Fruit fly (Drosophila melanogaster) whole organism, embryonic: Measurements from ENCODE around the gene CG14636.
A peak's percentile ranks its signal among the peaks of the same experiment; 100 is the strongest.

Experiments
- Antp ChIP-seq: fragments of 200-800 bp; sonication (Bioruptor generic); optimal IDR thresholded peaks from 3 replicates; lab custom pipeline; 2016; ENCODE audit warnings: missing biosample characterization, missing genetic modification characterization
- Bteb2 ChIP-seq: fragments of 200-800 bp; sonication (Bioruptor generic); optimal IDR thresholded peaks from 2 replicates; lab custom pipeline; 2016; ENCODE audit warnings: missing biosample characterization, missing genetic modification characterization
- CG10267 ChIP-seq: fragments of 200-800 bp; sonication (Bioruptor generic); optimal IDR thresholded peaks from 2 replicates; lab custom pipeline; 2018; ENCODE audit warnings: missing biosample characterization, mild to moderate bottlenecking, missing genetic modification characterization, moderate library complexity
- CG10431 ChIP-seq: fragments of 200-800 bp; sonication (Bioruptor generic); optimal IDR thresholded peaks from 3 replicates; lab custom pipeline; 2018; ENCODE audit warnings: missing biosample characterization, mild to moderate bottlenecking, missing genetic modification characterization
- CG10565 ChIP-seq: fragments of 200-800 bp; sonication (Bioruptor generic); optimal IDR thresholded peaks from 3 replicates; lab custom pipeline; 2016; ENCODE audit warnings: missing biosample characterization, mild to moderate bottlenecking, missing genetic modification characterization
- CG10979 ChIP-seq: fragments of 200-800 bp; sonication (Bioruptor generic); optimal IDR thresholded peaks from 2 replicates; lab custom pipeline; 2018; ENCODE audit warnings: missing biosample characterization, mild to moderate bottlenecking, missing genetic modification characterization, moderate library complexity
- CG12071 ChIP-seq: fragments of 200-800 bp; sonication (Bioruptor generic); optimal IDR thresholded peaks from 3 replicates; lab custom pipeline; 2018; ENCODE audit warnings: missing biosample characterization, mild to moderate bottlenecking, missing genetic modification characterization
- CG13296 ChIP-seq: fragments of 200-800 bp; sonication (Bioruptor generic); optimal IDR thresholded peaks from 3 replicates; lab custom pipeline; 2018; ENCODE audit warnings: missing biosample characterization, mild to moderate bottlenecking, missing genetic modification characterization
- CG14014 ChIP-seq: fragments of 200-800 bp; sonication (Bioruptor generic); IDR thresholded peaks from 2 replicates; pipeline ENCODE4 v1.3.6; 2022; ENCODE audit warnings: missing biosample characterization, missing genetic modification characterization
- CG15073 ChIP-seq: fragments of 200-800 bp; sonication (Bioruptor generic); optimal IDR thresholded peaks from 2 replicates; lab custom pipeline; 2016; ENCODE audit warnings: missing biosample characterization, missing genetic modification characterization
- CG17328 ChIP-seq: fragments of 200-800 bp; sonication (Bioruptor generic); IDR thresholded peaks from 2 replicates; pipeline ENCODE4 v1.3.6; 2022; ENCODE audit warnings: missing biosample characterization, missing genetic modification characterization
- CG2875 ChIP-seq: fragments of 200-800 bp; sonication (Bioruptor generic); optimal IDR thresholded peaks from 2 replicates; lab custom pipeline; 2017; ENCODE audit warnings: missing biosample characterization, mild to moderate bottlenecking, missing genetic modification characterization, missing genetic modification reagents
- CG3163 ChIP-seq: fragments of 200-800 bp; sonication (Bioruptor generic); optimal IDR thresholded peaks from 3 replicates; lab custom pipeline; 2016; ENCODE audit warnings: missing biosample characterization, missing genetic modification characterization
- CG32532 ChIP-seq: fragments of 200-800 bp; sonication (Bioruptor generic); IDR thresholded peaks from 2 replicates; pipeline ENCODE4 v1.3.6; 2022; ENCODE audit warnings: missing biosample characterization, missing genetic modification characterization
- CG33557 ChIP-seq: fragments of 200-800 bp; sonication (Bioruptor generic); optimal IDR thresholded peaks from 2 replicates; lab custom pipeline; 2019; ENCODE audit warnings: missing biosample characterization, mild to moderate bottlenecking, missing genetic modification characterization, moderate library complexity
- CG4404 ChIP-seq: fragments of 200-800 bp; sonication (Bioruptor generic); IDR thresholded peaks from 2 replicates; pipeline ENCODE4 v1.3.6; 2022; ENCODE audit warnings: missing biosample characterization, missing genetic modification characterization
- CG4617 ChIP-seq: fragments of 200-800 bp; sonication (Bioruptor generic); optimal IDR thresholded peaks from 3 replicates; lab custom pipeline; 2016; ENCODE audit warnings: missing biosample characterization, missing genetic modification characterization, borderline replicate concordance
- CG9609 ChIP-seq: fragments of 200-800 bp; sonication (Bioruptor generic); optimal IDR thresholded peaks from 3 replicates; lab custom pipeline; 2016; ENCODE audit warnings: missing biosample characterization, missing genetic modification characterization
- CTCF ChIP-seq: fragments of 200-800 bp; sonication (Bioruptor generic); optimal IDR thresholded peaks from 2 replicates; lab custom pipeline; 2017; ENCODE audit warnings: missing biosample characterization, mild to moderate bottlenecking, missing genetic modification characterization, moderate library complexity
- Doc3 ChIP-seq: fragments of 200-800 bp; sonication (Bioruptor generic); IDR thresholded peaks from 3 replicates; pipeline ENCODE4 v1.3.6; 2022; ENCODE audit warnings: missing biosample characterization, missing genetic modification characterization; ENCODE audit not compliant: partially characterized antibody
- Gug ChIP-seq: fragments of 200-800 bp; sonication (Bioruptor generic); IDR thresholded peaks from 4 replicates; pipeline ENCODE4 v1.3.6; 2022; ENCODE audit warnings: missing biosample characterization, missing genetic modification characterization
- Mad ChIP-seq: fragments of 200-800 bp; sonication (Bioruptor generic); optimal IDR thresholded peaks from 2 replicates; lab custom pipeline; 2016; ENCODE audit warnings: missing biosample characterization, missing genetic modification characterization
- NFAT ChIP-seq: fragments of 200-800 bp; sonication (Bioruptor generic); IDR thresholded peaks from 2 replicates; pipeline ENCODE4 v1.3.6; 2022; ENCODE audit warnings: missing biosample characterization, missing genetic modification characterization
- Oaz ChIP-seq: fragments of 200-800 bp; sonication (Bioruptor generic); IDR thresholded peaks from 2 replicates; pipeline ENCODE4 v1.3.6; 2022; ENCODE audit warnings: missing biosample characterization, missing genetic modification characterization
- Oli ChIP-seq: fragments of 200-800 bp; sonication (Bioruptor generic); optimal IDR thresholded peaks from 2 replicates; lab custom pipeline; 2018; ENCODE audit warnings: missing biosample characterization, mild to moderate bottlenecking, missing genetic modification characterization, moderate library complexity
- Sox100B ChIP-seq: fragments of 200-800 bp; sonication (Bioruptor generic); optimal IDR thresholded peaks from 3 replicates; lab custom pipeline; 2018; ENCODE audit warnings: missing biosample characterization, mild to moderate bottlenecking, missing genetic modification characterization
- Sry-β ChIP-seq: fragments of 200-800 bp; sonication (Bioruptor generic); optimal IDR thresholded peaks from 2 replicates; lab custom pipeline; 2018; ENCODE audit warnings: missing biosample characterization, mild to moderate bottlenecking, missing genetic modification characterization, moderate library complexity
- aop ChIP-seq: fragments of 200-800 bp; sonication (Bioruptor generic); IDR thresholded peaks from 2 replicates; pipeline ENCODE4 v1.3.6; 2022; ENCODE audit warnings: missing biosample characterization, missing genetic modification characterization
- ash1 ChIP-seq: fragments of 200-800 bp; sonication (Bioruptor generic); optimal IDR thresholded peaks from 2 replicates; lab custom pipeline; 2018; ENCODE audit warnings: missing biosample characterization, mild to moderate bottlenecking, missing genetic modification characterization
- cwo ChIP-seq: fragments of 200-800 bp; sonication (Bioruptor generic); optimal IDR thresholded peaks from 3 replicates; lab custom pipeline; 2017; ENCODE audit warnings: missing biosample characterization, missing genetic modification characterization, mild to moderate bottlenecking, moderate library complexity, missing genetic modification reagents
- dan ChIP-seq: fragments of 200-800 bp; sonication (Bioruptor generic); IDR thresholded peaks from 2 replicates; pipeline ENCODE4 v1.3.6; 2022; ENCODE audit warnings: missing biosample characterization, missing genetic modification characterization
- dysf ChIP-seq: fragments of 200-800 bp; sonication (Bioruptor generic); IDR thresholded peaks from 3 replicates; pipeline ENCODE4 v1.3.6; 2022; ENCODE audit warnings: missing biosample characterization, missing genetic modification characterization
- exex ChIP-seq: fragments of 200-800 bp; sonication (Bioruptor generic); optimal IDR thresholded peaks from 4 replicates; lab custom pipeline; 2018; ENCODE audit warnings: missing biosample characterization, mild to moderate bottlenecking, missing genetic modification characterization, moderate library complexity
- fru ChIP-seq: fragments of >200 bp; optimal IDR thresholded peaks from 2 replicates; lab custom pipeline; 2017
- gro ChIP-seq: fragments of 200-800 bp; sonication (Bioruptor generic); optimal IDR thresholded peaks from 2 replicates; lab custom pipeline; 2016; ENCODE audit warnings: missing biosample characterization, missing genetic modification characterization
- ham ChIP-seq: fragments of 200-800 bp; sonication (Bioruptor generic); IDR thresholded peaks from 2 replicates; pipeline ENCODE4 v1.3.6; 2022; ENCODE audit warnings: missing biosample characterization, missing genetic modification characterization
- her ChIP-seq: fragments of 200-800 bp; sonication (Bioruptor generic); optimal IDR thresholded peaks from 2 replicates; lab custom pipeline; 2016; ENCODE audit warnings: missing biosample characterization, missing genetic modification characterization
- lab ChIP-seq: fragments of 200-800 bp; sonication (Bioruptor generic); optimal IDR thresholded peaks from 3 replicates; lab custom pipeline; 2017; ENCODE audit warnings: missing biosample characterization, missing genetic modification characterization, mild to moderate bottlenecking, moderate library complexity, missing genetic modification reagents
- lbe ChIP-seq: fragments of 200-800 bp; sonication (Bioruptor generic); optimal IDR thresholded peaks from 2 replicates; lab custom pipeline; 2016; ENCODE audit warnings: missing biosample characterization, mild to moderate bottlenecking, missing genetic modification characterization
- mld ChIP-seq: fragments of 200-800 bp; sonication (Bioruptor generic); IDR thresholded peaks from 3 replicates; pipeline ENCODE4 v1.3.6; 2022; ENCODE audit warnings: missing biosample characterization, missing genetic modification characterization; ENCODE audit not compliant: partially characterized antibody
- nerfin-2 ChIP-seq: fragments of 200-800 bp; sonication (Bioruptor generic); IDR thresholded peaks from 2 replicates; pipeline ENCODE4 v1.3.6; 2022; ENCODE audit warnings: missing biosample characterization, missing genetic modification characterization; ENCODE audit not compliant: partially characterized antibody
- seq ChIP-seq: fragments of 200-800 bp; sonication (Bioruptor generic); IDR thresholded peaks from 2 replicates; pipeline ENCODE4 v1.3.6; 2022; ENCODE audit warnings: missing biosample characterization, missing genetic modification characterization
- slbo ChIP-seq: fragments of 200-800 bp; sonication (Bioruptor generic); IDR thresholded peaks from 2 replicates; pipeline ENCODE4 v1.3.6; 2022; ENCODE audit warnings: missing biosample characterization, missing genetic modification characterization
- slou ChIP-seq: fragments of 200-800 bp; sonication (Bioruptor generic); optimal IDR thresholded peaks from 3 replicates; lab custom pipeline; 2016; ENCODE audit warnings: missing biosample characterization, missing genetic modification characterization
- slp2 ChIP-seq: fragments of 200-800 bp; sonication (Bioruptor generic); optimal IDR thresholded peaks from 2 replicates; lab custom pipeline; 2016; ENCODE audit warnings: missing biosample characterization, missing genetic modification characterization
- sna ChIP-seq: fragments of 200-800 bp; sonication (Bioruptor generic); IDR thresholded peaks from 2 replicates; pipeline ENCODE4 v1.3.6; 2022; ENCODE audit warnings: missing biosample characterization, missing genetic modification characterization; ENCODE audit not compliant: partially characterized antibody
- sob ChIP-seq: fragments of 200-800 bp; sonication (Bioruptor generic); IDR thresholded peaks from 2 replicates; pipeline ENCODE4 v1.3.6; 2022; ENCODE audit warnings: missing biosample characterization, missing genetic modification characterization
- stc ChIP-seq: fragments of 200-800 bp; sonication (Bioruptor generic); IDR thresholded peaks from 2 replicates; pipeline ENCODE4 v1.3.6; 2022; ENCODE audit warnings: missing biosample characterization, missing genetic modification characterization
- tgo ChIP-seq: fragments of 200-800 bp; sonication (Bioruptor generic); IDR thresholded peaks from 3 replicates; pipeline ENCODE4 v1.3.6; 2022; ENCODE audit warnings: missing biosample characterization, missing genetic modification characterization
- zfh2 ChIP-seq: fragments of 200-800 bp; sonication (Bioruptor generic); optimal IDR thresholded peaks from 2 replicates; lab custom pipeline; 2016; ENCODE audit warnings: missing biosample characterization, missing genetic modification characterization

CG14636 gene

dm6 chr3R:4215264-4215993, at the start of gene CG14636 (continued):
- TF ChIP-seq Doc3 (GFP tag; lab: Robert Waterston, UW) (no peak), Oaz (peak; percentile 81), CG12071 (peak; percentile 37), dysf (GFP tag; lab: Robert Waterston, UW) (peak; percentile 90), CG10431 (GFP tag; lab: Kevin White, UChicago) (no peak), CG10979 (tag; lab: Kevin White, UChicago) (no peak), Sry-β (GFP tag; lab: Kevin White, UChicago) (no peak), CG4617 (GFP tag; lab: Kevin White, UChicago) (no peak), Sox100B (peak; percentile 70), CG3163 (GFP tag; lab: Kevin White, UChicago) (no peak), CG10565 (GFP tag; lab: Kevin White, UChicago) (no peak), CG2875 (no peak), CG32532 (GFP tag; lab: Robert Waterston, UW) (peak; percentile 82), zfh2 (peak; percentile 72), fru (lab: Kevin White, UChicago) (no peak), slbo (GFP tag; lab: Robert Waterston, UW) (peak; percentile 82), ash1 (GFP tag; lab: Kevin White, UChicago) (no peak), Bteb2 (GFP tag; lab: Kevin White, UChicago) (peak; percentile 50), nerfin-2 (0 out of 2 replicates have a peak, but pooled peaks have one; percentile 32), Oli (tag; lab: Kevin White, UChicago) (peak; percentile 77), CG9609 (GFP tag; lab: Kevin White, UChicago) (peak; percentile 78), CTCF (GFP tag; lab: Kevin White, UChicago) (peak; percentile 12), lab (peak; percentile 88), dan (no peak), mld (GFP tag; lab: Robert Waterston, UW) (no peak), CG15073 (no peak), CG10267 (peak; percentile 21), slp2 (peak; percentile 74), slou (GFP tag; lab: Kevin White, UChicago) (peak; percentile 35), her (GFP tag; lab: Kevin White, UChicago) (peak; percentile 80), sna (GFP tag; lab: Robert Waterston, UW) (no peak), Antp (GFP tag; lab: Kevin White, UChicago) (peak; percentile 80), tgo (GFP tag; lab: Robert Waterston, UW) (peak; percentile 85), CG4404 (GFP tag; lab: Robert Waterston, UW) (peak; percentile 46; the same call in 1 of the 2 replicates), gro (GFP tag; lab: Kevin White, UChicago) (peak; percentile 63), cwo (peak; percentile 69), stc (GFP tag; lab: Robert Waterston, UW) (peak; percentile 83), CG13296 (GFP tag; lab: Kevin White, UChicago) (peak; percentile 80), aop (GFP tag; lab: Robert Waterston, UW) (no peak), seq (GFP tag; lab: Robert Waterston, UW) (peak; percentile 78; the same call in 1 of the 2 replicates), ham (peak; percentile 27; the same call in 1 of the 2 replicates), NFAT (GFP tag; lab: Robert Waterston, UW) (peak; percentile 67), CG33557 (GFP tag; lab: Kevin White, UChicago) (no peak), lbe (GFP tag; lab: Kevin White, UChicago) (no peak), Mad (GFP tag; lab: Kevin White, UChicago) (peak; percentile 52), CG17328 (GFP tag; lab: Robert Waterston, UW) (peak; percentile 54), Gug (GFP tag; lab: Robert Waterston, UW) (peak; percentile 63; the same call in 2 of the 4 replicates), exex (no peak), CG14014 (GFP tag; lab: Robert Waterston, UW) (peak; percentile 78), sob (GFP tag; lab: Robert Waterston, UW) (peak; percentile 84)
